Fruit fly (Drosophila melanogaster): Measurements from ENCODE around the gene Mur29B.

Gene Mur29B

DNA sequence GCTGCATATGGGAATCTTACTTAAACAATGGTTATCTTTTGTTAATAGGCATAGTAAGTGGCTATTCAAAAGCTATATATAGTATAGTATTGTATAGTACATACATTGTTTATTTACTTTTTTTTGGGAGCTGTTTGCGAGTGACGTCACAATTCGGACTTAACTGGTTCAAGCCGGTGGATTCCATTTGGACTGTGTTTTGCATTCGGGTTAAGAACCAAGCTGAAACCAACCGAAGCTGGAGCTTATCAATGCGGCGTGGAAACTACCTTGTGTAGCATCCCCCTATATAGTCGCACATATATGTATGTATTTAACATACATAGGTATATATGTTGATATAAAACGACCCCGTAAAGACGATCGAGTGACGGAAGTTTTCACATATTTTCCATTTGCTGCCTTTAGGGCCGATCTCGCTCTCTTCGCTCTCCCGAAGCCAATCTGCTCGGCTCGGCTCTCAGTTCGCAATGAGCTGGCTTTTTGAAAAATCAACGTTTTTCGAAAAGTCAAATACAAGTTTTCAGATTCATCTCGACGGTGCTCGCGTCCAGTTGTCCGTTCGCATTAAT, 23.4 kb upstream of the Mur29B start (continued):
- TF ChIP-seq CG11247 (GFP tag; IDR thresholded peaks at IDR 0.05): no peak
- peak; percentile 51 for TF ChIP-seq gem (tag; optimal IDR thresholded peaks at IDR 0.05)

DNA sequence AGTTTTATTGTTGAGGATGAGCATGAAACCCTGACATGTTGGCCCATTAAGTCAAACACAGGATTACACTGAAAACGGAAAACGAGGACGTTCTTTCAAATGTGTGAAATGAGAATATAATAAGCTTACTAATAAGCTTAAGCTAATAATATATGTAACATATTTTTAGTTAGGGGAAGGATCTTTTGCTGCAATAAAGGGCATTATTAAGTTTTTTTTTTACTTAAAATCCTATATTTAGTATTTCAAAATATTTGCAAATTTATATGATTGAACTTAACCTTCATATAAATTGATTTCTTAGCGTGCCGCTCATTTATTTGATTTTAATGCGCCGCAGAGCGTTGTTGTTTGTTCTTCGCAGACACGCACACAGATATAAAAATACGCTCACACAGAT, 18.8 kb upstream of the Mur29B start:
- TF ChIP-seq scrt (GFP tag; optimal IDR thresholded peaks at IDR 0.05): peak; percentile 18
- TF ChIP-seq Abd-B (GFP tag; optimal IDR thresholded peaks at IDR 0.05): peak; percentile 5
- TF ChIP-seq CG12659 (GFP tag; optimal IDR thresholded peaks at IDR 0.05): peak; percentile 6
- TF ChIP-seq CG7839 (tag; optimal IDR thresholded peaks at IDR 0.05): peak; percentile 32
- no peak for TF ChIP-seq CG13287 (GFP tag; IDR thresholded peaks at IDR 0.05; ENCODE audit: partially characterized antibody)
- peak; percentile 29; the same call in 1 of the 2 replicates for TF ChIP-seq CG14014 (GFP tag; IDR thresholded peaks at IDR 0.05)
- peak; percentile 12 for TF ChIP-seq cwo (GFP tag; optimal IDR thresholded peaks at IDR 0.05)
- peak; percentile 8 for TF ChIP-seq grau (tag; optimal IDR thresholded peaks at IDR 0.05)
- TF ChIP-seq CG18599 (GFP tag; optimal IDR thresholded peaks at IDR 0.05): peak; percentile 58
- peak; percentile 20 for TF ChIP-seq CG3281 (GFP tag; optimal IDR thresholded peaks at IDR 0.05)
- TF ChIP-seq Sry-β (GFP tag; optimal IDR thresholded peaks at IDR 0.05): no peak
- TF ChIP-seq CG32772 (GFP tag; IDR thresholded peaks at IDR 0.05): no peak
- TF ChIP-seq gem (tag; optimal IDR thresholded peaks at IDR 0.05): peak; percentile 19
- TF ChIP-seq CG2199 (GFP tag; IDR thresholded peaks at IDR 0.05): no peak
- TF ChIP-seq Fer3 (tag; optimal IDR thresholded peaks at IDR 0.05): peak; percentile 15
- TF ChIP-seq tap (tag; optimal IDR thresholded peaks at IDR 0.05): no peak
- no peak for TF ChIP-seq yki (optimal IDR thresholded peaks at IDR 0.05)
- TF ChIP-seq lab (GFP tag; optimal IDR thresholded peaks at IDR 0.05): peak; percentile 26
- no peak for TF ChIP-seq Jarid2 (GFP tag; optimal IDR thresholded peaks at IDR 0.05)
- no peak for TF ChIP-seq Dip3 (GFP tag; optimal IDR thresholded peaks at IDR 0.05)
- no peak for TF ChIP-seq ERR (GFP tag; optimal IDR thresholded peaks at IDR 0.05)
- 0 out of 3 replicates have a peak, but pooled peaks have one; percentile 5 for TF ChIP-seq Dbx (GFP tag; IDR thresholded peaks at IDR 0.05)
- peak; percentile 62 for TF ChIP-seq CG2678 (tag; optimal IDR thresholded peaks at IDR 0.05)
- TF ChIP-seq CoRest (tag; optimal IDR thresholded peaks at IDR 0.05): peak; percentile 20
- peak; percentile 11 for TF ChIP-seq CG9727 (GFP tag; optimal IDR thresholded peaks at IDR 0.05)
- TF ChIP-seq CG7556 (GFP tag; optimal IDR thresholded peaks at IDR 0.05): peak; percentile 29
- no peak for TF ChIP-seq salm (tag; optimal IDR thresholded peaks at IDR 0.05)
- peak; percentile 4 for TF ChIP-seq phol (tag; optimal IDR thresholded peaks at IDR 0.05)
- peak; percentile 7 for TF ChIP-seq abd-A (tag; optimal IDR thresholded peaks at IDR 0.05)
- TF ChIP-seq row (GFP tag; IDR thresholded peaks at IDR 0.05): 0 out of 3 replicates have a peak, but pooled peaks have one; percentile 34
- no peak for TF ChIP-seq D (optimal IDR thresholded peaks at IDR 0.05)
- no peak for TF ChIP-seq D (GFP tag; optimal IDR thresholded peaks at IDR 0.05)
- 0 out of 3 replicates have a peak, but pooled peaks have one; percentile 31 for TF ChIP-seq CG11695 (GFP tag; IDR thresholded peaks at IDR 0.05)
- peak; percentile 31; the same call in 1 of the 2 replicates for TF ChIP-seq Atf6 (GFP tag; IDR thresholded peaks at IDR 0.05)
- peak; percentile 44 for TF ChIP-seq Hmr (GFP tag; optimal IDR thresholded peaks at IDR 0.05)
- TF ChIP-seq Hr51 (GFP tag; optimal IDR thresholded peaks at IDR 0.05): peak in 1 of 2 experiments; percentile 30
- TF ChIP-seq Meics (GFP tag; optimal IDR thresholded peaks at IDR 0.05): peak; percentile 54
- peak; percentile 33 for TF ChIP-seq dmrt99B (tag; optimal IDR thresholded peaks at IDR 0.05)
- TF ChIP-seq Ets65A (GFP tag): peak; percentile 27
- TF ChIP-seq Med (GFP tag): peak; percentile 65
- peak; percentile 51 for TF ChIP-seq CG11504 (tag; optimal IDR thresholded peaks at IDR 0.05)
- TF ChIP-seq slbo (GFP tag; IDR thresholded peaks at IDR 0.05): peak; percentile 31; the same call in 1 of the 2 replicates
- no peak for TF ChIP-seq CG42726 (GFP tag; IDR thresholded peaks at IDR 0.05; ENCODE audit: partially characterized antibody)
- TF ChIP-seq Fer1 (GFP tag; optimal IDR thresholded peaks at IDR 0.05): peak; percentile 40
